Worm (Caenorhabditis elegans) whole organism, young adult: ENCODE data around the gene stdh-4.

Experiments used
- B0261.1 ChIP-seq: sonication (generic microtip); optimal IDR thresholded peaks from 2 replicates; lab custom pipeline; 2016; ENCODE audit warnings: mild to moderate bottlenecking, missing genetic modification characterization, moderate library complexity, missing compliant biosample characterization
- C06A6.2 ChIP-seq: fragments of 200-800 bp; sonication (Bioruptor generic); conservative IDR thresholded peaks from 2 replicates; pipeline ENCODE4 v1.3.6; 2022; ENCODE audit warnings: missing genetic modification characterization, missing compliant biosample characterization
- D2030.7 ChIP-seq: fragments of 200-800 bp; sonication (Bioruptor generic); IDR thresholded peaks from 2 replicates; pipeline ENCODE4 v1.3.6; 2022; ENCODE audit warnings: missing genetic modification reagents, missing genetic modification characterization, missing compliant biosample characterization
- F10E7.11 ChIP-seq: sonication (generic microtip); optimal IDR thresholded peaks from 2 replicates; lab custom pipeline; 2017; ENCODE audit warnings: mild to moderate bottlenecking, missing genetic modification characterization, moderate library complexity, missing compliant biosample characterization
- F33H1.4 ChIP-seq: fragments of 200-800 bp; sonication (Bioruptor generic); IDR thresholded peaks from 2 replicates; pipeline ENCODE4 v1.3.6; 2022; ENCODE audit warnings: missing genetic modification reagents, missing genetic modification characterization, missing compliant biosample characterization
- F37B4.10 ChIP-seq: fragments of 200-800 bp; sonication (Bioruptor generic); IDR thresholded peaks from 2 replicates; pipeline ENCODE4 v1.3.6; 2022; ENCODE audit warnings: missing genetic modification characterization, missing compliant biosample characterization
- K11D2.4 ChIP-seq: fragments of 200-800 bp; sonication (Bioruptor generic); IDR thresholded peaks from 2 replicates; pipeline ENCODE4 v1.3.6; 2022; ENCODE audit warnings: missing genetic modification reagents, missing genetic modification characterization, missing compliant biosample characterization
- K12H6.12 ChIP-seq: fragments of 200-800 bp; sonication (Bioruptor generic); optimal IDR thresholded peaks from 2 replicates; lab custom pipeline; 2018; ENCODE audit warnings: mild to moderate bottlenecking, missing genetic modification characterization, missing compliant biosample characterization
- Y95B8A.8 ChIP-seq: fragments of 200-800 bp; sonication (Bioruptor generic); IDR thresholded peaks from 2 replicates; pipeline ENCODE4 v1.3.6; 2022; ENCODE audit warnings: missing genetic modification reagents, missing genetic modification characterization, missing compliant biosample characterization
- atf-7 ChIP-seq: sonication (generic microtip); optimal IDR thresholded peaks from 2 replicates; lab custom pipeline; 2017; ENCODE audit warnings: mild to moderate bottlenecking, missing genetic modification characterization, missing compliant biosample characterization
- bed-1 ChIP-seq: fragments of 200-800 bp; sonication (Bioruptor generic); IDR thresholded peaks from 2 replicates; pipeline ENCODE4 v1.3.6; 2022; ENCODE audit warnings: missing genetic modification reagents, missing genetic modification characterization, missing compliant biosample characterization
- ceh-79 ChIP-seq: sonication (generic microtip); optimal IDR thresholded peaks from 2 replicates; lab custom pipeline; 2017; ENCODE audit warnings: mild to moderate bottlenecking, missing genetic modification characterization, missing compliant biosample characterization
- chd-7 ChIP-seq: sonication (generic microtip); optimal IDR thresholded peaks from 2 replicates; lab custom pipeline; 2016; ENCODE audit warnings: mild to moderate bottlenecking, missing genetic modification characterization, moderate library complexity, missing compliant biosample characterization
- dox-1 ChIP-seq: fragments of 200-800 bp; sonication (Bioruptor generic); IDR thresholded peaks from 2 replicates; pipeline ENCODE4 v1.3.6; 2022; ENCODE audit warnings: missing genetic modification reagents, missing genetic modification characterization, missing compliant biosample characterization
- dpff-1 ChIP-seq: sonication (generic microtip); optimal IDR thresholded peaks from 2 replicates; lab custom pipeline; 2017; ENCODE audit warnings: mild to moderate bottlenecking, missing genetic modification characterization, missing compliant biosample characterization
- efl-1 ChIP-seq: fragments of 150-350 bp; optimal IDR thresholded peaks from 2 replicates; lab custom pipeline; 2014; ENCODE audit warnings: missing biosample characterization, missing genetic modification reagents, missing genetic modification characterization
- egl-18 ChIP-seq: fragments of 200-800 bp; sonication (Bioruptor generic); IDR thresholded peaks from 2 replicates; pipeline ENCODE4 v1.3.6; 2022; ENCODE audit warnings: missing genetic modification reagents, missing genetic modification characterization, missing compliant biosample characterization
- fkh-3 ChIP-seq: sonication (generic microtip); optimal IDR thresholded peaks from 2 replicates; lab custom pipeline; 2016; ENCODE audit warnings: mild to moderate bottlenecking, missing genetic modification characterization, missing compliant biosample characterization
- gei-17 ChIP-seq: fragments of 200-800 bp; sonication (Bioruptor generic); optimal IDR thresholded peaks from 2 replicates; lab custom pipeline; 2018; ENCODE audit warnings: mild to moderate bottlenecking, missing genetic modification characterization, missing compliant biosample characterization
- him-1 ChIP-seq: sonication (generic microtip); optimal IDR thresholded peaks from 2 replicates; lab custom pipeline; 2016; ENCODE audit warnings: missing genotype, missing genetic modification reagents, missing genetic modification characterization, missing compliant biosample characterization
- hmg-1.2 ChIP-seq: fragments of 200-800 bp; sonication (Bioruptor generic); IDR thresholded peaks from 2 replicates; pipeline ENCODE4 v1.3.6; 2022; ENCODE audit warnings: missing genetic modification reagents, missing genetic modification characterization, missing compliant biosample characterization
- hmg-20 ChIP-seq: fragments of 200-800 bp; sonication (Bioruptor generic); IDR thresholded peaks from 2 replicates; pipeline ENCODE4 v1.3.6; 2022; ENCODE audit warnings: missing genetic modification reagents, missing genetic modification characterization, missing compliant biosample characterization
- hrde-1 ChIP-seq: sonication (generic microtip); optimal IDR thresholded peaks from 2 replicates; lab custom pipeline; 2016; ENCODE audit warnings: missing genetic modification characterization, mild to moderate bottlenecking, missing compliant biosample characterization, moderate library complexity, missing genotype, missing genetic modification reagents, borderline replicate concordance
- let-526 ChIP-seq: fragments of 200-800 bp; sonication (Bioruptor generic); IDR thresholded peaks from 2 replicates; pipeline ENCODE4 v1.3.6; 2022; ENCODE audit warnings: missing genetic modification reagents, missing genetic modification characterization, missing compliant biosample characterization
- lin-35 ChIP-seq, 3 experiments: fragments of 150-350 bp in 2 of 3; sonication (generic microtip) in 1 of 3; optimal IDR thresholded peaks; 2 replicates each; lab custom pipeline; 2014 to 2018; ENCODE audit warnings: missing biosample characterization in 3 of 3, missing genetic modification characterization in 3 of 3, missing genetic modification reagents in 3 of 3
- lin-40 ChIP-seq: sonication (generic microtip); optimal IDR thresholded peaks from 2 replicates; lab custom pipeline; 2016; ENCODE audit warnings: missing genetic modification characterization, mild to moderate bottlenecking, missing compliant biosample characterization, missing genotype, missing genetic modification reagents
- lin-54 ChIP-seq: fragments of 200-800 bp; sonication (Bioruptor generic); optimal IDR thresholded peaks from 2 replicates; lab custom pipeline; 2018; ENCODE audit warnings: mild to moderate bottlenecking, missing genetic modification characterization, missing compliant biosample characterization
- lsl-1 ChIP-seq: fragments of 200-800 bp; sonication (Bioruptor generic); optimal IDR thresholded peaks from 2 replicates; lab custom pipeline; 2018; ENCODE audit warnings: mild to moderate bottlenecking, missing genetic modification characterization, moderate library complexity, missing compliant biosample characterization
- madf-3 ChIP-seq: fragments of 200-800 bp; sonication (Bioruptor generic); IDR thresholded peaks from 2 replicates; pipeline ENCODE4 v1.3.6; 2022; ENCODE audit warnings: missing genetic modification reagents, missing genetic modification characterization, missing compliant biosample characterization
- madf-6 ChIP-seq: fragments of 200-800 bp; sonication (Bioruptor generic); IDR thresholded peaks from 2 replicates; pipeline ENCODE4 v1.3.6; 2022; ENCODE audit warnings: missing genetic modification reagents, missing genetic modification characterization, missing compliant biosample characterization
- madf-8 ChIP-seq: fragments of 200-800 bp; sonication (Bioruptor generic); conservative IDR thresholded peaks from 2 replicates; pipeline ENCODE4 v1.3.6; 2022; ENCODE audit warnings: missing genetic modification reagents, missing genetic modification characterization, missing compliant biosample characterization
- mes-4 ChIP-seq: sonication (generic microtip); optimal IDR thresholded peaks from 2 replicates; lab custom pipeline; 2016; ENCODE audit warnings: missing genotype, missing genetic modification characterization, missing compliant biosample characterization
- mxl-1 ChIP-seq: sonication (generic microtip); optimal IDR thresholded peaks from 2 replicates; lab custom pipeline; 2016; ENCODE audit warnings: missing genetic modification characterization, missing compliant biosample characterization
- nhr-179 ChIP-seq: sonication (generic microtip); optimal IDR thresholded peaks from 2 replicates; lab custom pipeline; 2016; ENCODE audit warnings: mild to moderate bottlenecking, missing genetic modification characterization, missing compliant biosample characterization
- rpc-1 ChIP-seq, 2 experiments: fragments of 150-350 bp in 1 of 2; sonication (generic microtip) in 1 of 2; optimal IDR thresholded peaks; 2 replicates each; lab custom pipeline; 2014 to 2018; ENCODE audit warnings: missing biosample characterization in 1 of 2, missing genetic modification characterization in 1 of 2, missing genetic modification reagents in 1 of 2, missing genotype in 1 of 2
- sdz-38 ChIP-seq: sonication (generic microtip); optimal IDR thresholded peaks from 2 replicates; lab custom pipeline; 2016; ENCODE audit warnings: missing genotype, missing genetic modification characterization, missing compliant biosample characterization
- somi-1 ChIP-seq: fragments of 200-800 bp; sonication (Bioruptor generic); optimal IDR thresholded peaks from 2 replicates; lab custom pipeline; 2018; ENCODE audit warnings: mild to moderate bottlenecking, missing genetic modification characterization, missing compliant biosample characterization
- tbp1 ChIP-seq: fragments of 200-800 bp; sonication (Bioruptor generic); optimal IDR thresholded peaks from 2 replicates; lab custom pipeline; 2018; ENCODE audit warnings: mild to moderate bottlenecking, missing genetic modification characterization, missing compliant biosample characterization
- tbx-9 ChIP-seq: sonication (generic microtip); optimal IDR thresholded peaks from 2 replicates; lab custom pipeline; 2016; ENCODE audit warnings: borderline replicate concordance, missing genetic modification characterization, inconsistent platforms, missing compliant biosample characterization
- xnd-1 ChIP-seq: sonication (generic microtip); optimal IDR thresholded peaks from 2 replicates; lab custom pipeline; 2016; ENCODE audit warnings: missing genotype, missing genetic modification reagents, missing genetic modification characterization, missing compliant biosample characterization
- ztf-28 ChIP-seq: fragments of 200-800 bp; sonication (Bioruptor generic); IDR thresholded peaks from 2 replicates; pipeline ENCODE4 v1.3.6; 2022; ENCODE audit warnings: missing genetic modification reagents, missing genetic modification characterization, missing compliant biosample characterization

stdh-4 gene

ce11 chrV:8518822-8519392, 30.2 kb upstream of the stdh-4 start, which contains the start of gene F45F2.10:
TSS of gene F45F2.10 (minus strand) at chrV:8518872.
- TF ChIP-seq dox-1 (peak; percentile 41; the same call in 1 of the 2 replicates), Y95B8A.8 (GFP tag; lab: Robert Waterston, UW) (no peak), tbp1 (peak; percentile 17), mxl-1 (tag; lab: Kevin White, UChicago) (no peak), nhr-179 (no peak)

ce11 chrV:8520846-8521553, 28.1 kb upstream of the stdh-4 start, which contains the start of the genes F45F2.11 and otpl-7:
TSS of gene F45F2.11 (minus strand) at chrV:8520896.
TSS of gene otpl-7 (plus strand) at chrV:8521503.
- TF ChIP-seq hrde-1 (tag; lab: Kevin White, UChicago), result no peak
- no peak for TF ChIP-seq nhr-179
- TF ChIP-seq gei-17, result no peak
- TF ChIP-seq hmg-20 (GFP tag; lab: Robert Waterston, UW), result no peak
- no peak for TF ChIP-seq lin-54 (GFP tag; lab: Kevin White, UChicago)
- TF ChIP-seq let-526 (GFP tag; lab: Robert Waterston, UW), result no peak
- no peak for TF ChIP-seq rpc-1 (optimal IDR thresholded peaks at IDR 0.05; lab: Kevin White, UChicago)
- TF ChIP-seq rpc-1 (tag; optimal IDR thresholded peaks at IDR 0.05; lab: Kevin White, UChicago), result no peak
- TF ChIP-seq F10E7.11 (tag; lab: Kevin White, UChicago), result no peak
- TF ChIP-seq madf-8 (GFP tag; lab: Robert Waterston, UW), result peak; percentile 50
- TF ChIP-seq mes-4 (tag; lab: Kevin White, UChicago), result no peak
- TF ChIP-seq egl-18 (GFP tag; lab: Robert Waterston, UW), result no peak
- TF ChIP-seq sdz-38 (tag; lab: Kevin White, UChicago), result no peak
- no peak for TF ChIP-seq lin-35 (GFP tag; optimal IDR thresholded peaks at IDR 0.05; lab: Kevin White, UChicago)
- TF ChIP-seq madf-6 (GFP tag; lab: Robert Waterston, UW), result peak; percentile 89
- 0 out of 2 replicates have a peak, but pooled peaks have one; percentile 35 for TF ChIP-seq madf-3 (GFP tag; lab: Robert Waterston, UW)
- peak; percentile 2 for TF ChIP-seq efl-1 (GFP tag; lab: Kevin White, UChicago)
- TF ChIP-seq him-1 (tag; lab: Kevin White, UChicago), result peak; percentile 69
- TF ChIP-seq chd-7, result no peak
- TF ChIP-seq fkh-3, result no peak
- TF ChIP-seq D2030.7 (GFP tag; lab: Robert Waterston, UW), result peak; percentile 28; the same call in 1 of the 2 replicates
- TF ChIP-seq B0261.1 (tag; lab: Kevin White, UChicago), result no peak
- no peak for TF ChIP-seq ceh-79 (tag; lab: Kevin White, UChicago)
- TF ChIP-seq lsl-1, result peak; percentile 94
- TF ChIP-seq K11D2.4 (GFP tag; lab: Robert Waterston, UW), result no peak
- peak; percentile 91 for TF ChIP-seq F33H1.4 (GFP tag; lab: Robert Waterston, UW)
- no peak for TF ChIP-seq atf-7
- no peak for TF ChIP-seq ztf-28 (GFP tag; lab: Robert Waterston, UW)
- TF ChIP-seq tbp1, result peak; percentile 8
- TF ChIP-seq F37B4.10, result no peak
- no peak; the same call in 1 of the 2 replicates for TF ChIP-seq hmg-1.2
- no peak for TF ChIP-seq K12H6.12 (tag; lab: Kevin White, UChicago)
- TF ChIP-seq lin-40 (tag; lab: Kevin White, UChicago), result no peak
- no peak for TF ChIP-seq bed-1 (GFP tag; lab: Robert Waterston, UW)
- TF ChIP-seq xnd-1 (tag; lab: Kevin White, UChicago), result peak; percentile 94
- no peak for TF ChIP-seq C06A6.2 (GFP tag; lab: Robert Waterston, UW)
- no peak for TF ChIP-seq tbx-9
- TF ChIP-seq somi-1 (GFP tag; lab: Kevin White, UChicago), result no peak
- no peak for TF ChIP-seq dpff-1 (tag; lab: Kevin White, UChicago)
- TF ChIP-seq, all 124 proteins: peak for 10
